Worm (Caenorhabditis elegans): ENCODE results near the gene hlh-8.

DNA sequence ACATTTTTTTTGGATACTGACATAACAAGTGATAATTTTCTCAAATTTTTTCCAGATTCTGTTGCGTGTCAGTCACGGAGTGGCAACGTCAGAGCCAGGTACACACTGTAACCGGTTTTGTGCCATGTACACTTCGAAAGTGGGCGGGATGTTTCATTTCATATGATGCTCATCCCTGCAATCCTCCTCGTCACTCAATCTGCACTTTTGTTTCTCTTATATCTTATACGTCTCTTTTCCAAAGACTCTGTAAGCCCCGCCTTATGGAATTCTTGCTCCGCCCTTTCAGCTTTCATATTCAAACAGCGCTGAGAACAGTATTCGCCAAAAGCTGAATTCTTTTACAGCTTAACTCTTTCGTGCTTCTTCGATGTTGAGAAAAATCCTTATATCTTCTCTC lies 22.9 kb downstream of the hlh-8 start, which contains the start of gene C02B8.3:
- TF ChIP-seq klf-2 (GFP tag; conservative IDR thresholded peaks at IDR 0.05) (no peak), tab-1 (GFP tag; IDR thresholded peaks at IDR 0.05) (no peak), ztf-29 (GFP tag; IDR thresholded peaks at IDR 0.05) (no peak), T22C8.4 (GFP tag; IDR thresholded peaks at IDR 0.05) (no peak), med-1 (GFP tag; optimal IDR thresholded peaks at IDR 0.05; ENCODE audit: insufficient read depth) (no peak), cog-1 (tag; optimal IDR thresholded peaks at IDR 0.05) (no peak)
